Worm (Caenorhabditis elegans): ENCODE measurements around the gene ceh-7.
A peak's percentile ranks its signal among the peaks of the same experiment; 100 is the strongest.

ceh-7 gene

DNA sequence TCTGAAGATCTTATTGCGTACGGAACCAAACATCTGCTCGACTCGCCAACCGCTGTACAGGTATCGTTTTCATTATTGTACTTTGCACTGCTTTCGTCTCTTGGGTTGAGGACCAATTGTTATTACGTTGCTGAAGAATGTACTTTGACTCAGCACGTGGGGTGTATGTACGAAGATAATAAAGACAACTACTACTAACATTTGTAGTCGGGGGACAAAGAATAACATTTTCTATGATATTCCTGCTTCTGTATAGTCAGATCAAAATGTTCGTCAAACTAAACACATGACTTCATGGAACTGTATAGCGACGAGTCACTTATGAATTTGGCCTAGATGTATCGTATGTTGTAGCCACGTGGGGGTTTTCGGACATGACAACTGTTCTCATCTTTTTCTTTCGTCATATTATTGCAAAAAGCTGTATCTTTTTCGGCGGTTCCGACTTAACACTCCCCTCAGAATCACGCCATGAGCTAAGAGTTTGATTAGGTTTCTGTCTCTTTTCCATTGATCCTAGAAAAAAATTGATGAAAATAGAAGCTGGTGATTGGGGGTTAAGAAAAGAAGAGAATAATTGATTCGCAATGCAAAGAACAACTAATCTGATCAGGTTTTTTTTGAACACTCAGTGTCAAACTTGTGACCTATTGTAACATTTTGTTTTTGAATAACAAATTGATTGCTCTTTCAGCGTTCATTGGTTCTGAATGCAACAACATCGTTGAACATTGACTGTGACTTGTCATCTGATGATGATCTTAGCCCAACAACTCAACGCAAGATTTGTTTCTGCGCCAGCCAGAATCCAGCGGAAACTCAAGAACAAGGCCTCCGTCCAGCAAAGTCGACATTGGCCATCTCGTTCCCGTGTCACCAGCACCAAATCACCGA is 41.2 kb upstream of the ceh-7 start (continued):
- TF ChIP-seq daf-16 (GFP tag; optimal IDR thresholded peaks at IDR 0.05): no peak
- peak; percentile 31 for TF ChIP-seq daf-16 (tag; optimal IDR thresholded peaks at IDR 0.05)
- TF ChIP-seq mep-1 (tag; optimal IDR thresholded peaks at IDR 0.05): peak; percentile 11
- no peak for TF ChIP-seq unc-130 (GFP tag; optimal IDR thresholded peaks at IDR 0.05)
- TF ChIP-seq fkh-10 (GFP tag; optimal IDR thresholded peaks at IDR 0.05): no peak
- no peak for TF ChIP-seq aly-2 (tag; optimal IDR thresholded peaks at IDR 0.05)
- no peak for TF ChIP-seq fos-1 (tag; optimal IDR thresholded peaks at IDR 0.05)
- TF ChIP-seq F10B5.3 (tag; optimal IDR thresholded peaks at IDR 0.05): no peak
- peak; percentile 67 for TF ChIP-seq zfp-3 (GFP tag; conservative IDR thresholded peaks at IDR 0.05)
- no peak for TF ChIP-seq ZK337.2 (GFP tag; IDR thresholded peaks at IDR 0.05)
- no peak for TF ChIP-seq lin-15B (tag; optimal IDR thresholded peaks at IDR 0.05)
- TF ChIP-seq zfp-2 (tag; optimal IDR thresholded peaks at IDR 0.05): no peak
- no peak for TF ChIP-seq ceh-62 (tag; optimal IDR thresholded peaks at IDR 0.05)
- TF ChIP-seq madf-5 (GFP tag; IDR thresholded peaks at IDR 0.05): 0 out of 4 replicates have a peak, but pooled peaks of 1 of the 2 experiments have one; percentile 3
- TF ChIP-seq dve-1 (tag; optimal IDR thresholded peaks at IDR 0.05; ENCODE audit: insufficient read depth): peak; percentile 30
- no peak for TF ChIP-seq dmd-6 (GFP tag; IDR thresholded peaks at IDR 0.05)
- TF ChIP-seq dmd-9 (GFP tag; IDR thresholded peaks at IDR 0.05): no peak
- TF ChIP-seq Y48G9A.11 (GFP tag; IDR thresholded peaks at IDR 0.05): no peak; the same call in 1 of the 2 replicates
- peak; percentile 14 for TF ChIP-seq nhr-77 (tag; optimal IDR thresholded peaks at IDR 0.05)
- TF ChIP-seq snpc-1.2 (GFP tag; IDR thresholded peaks at IDR 0.05): no peak
- TF ChIP-seq F37D6.2 (tag; optimal IDR thresholded peaks at IDR 0.05): no peak
- no peak for TF ChIP-seq Y5F2A.4 (GFP tag; optimal IDR thresholded peaks at IDR 0.05)
- TF ChIP-seq mdl-1 (tag; optimal IDR thresholded peaks at IDR 0.05): peak; percentile 62 to 68
- no peak for TF ChIP-seq set-16 (GFP tag; IDR thresholded peaks at IDR 0.05)
- no peak for TF ChIP-seq zag-1 (tag; optimal IDR thresholded peaks at IDR 0.05)
- TF ChIP-seq F49E8.2 (tag; optimal IDR thresholded peaks at IDR 0.05; ENCODE audit: borderline replicate concordance): no peak

DNA sequence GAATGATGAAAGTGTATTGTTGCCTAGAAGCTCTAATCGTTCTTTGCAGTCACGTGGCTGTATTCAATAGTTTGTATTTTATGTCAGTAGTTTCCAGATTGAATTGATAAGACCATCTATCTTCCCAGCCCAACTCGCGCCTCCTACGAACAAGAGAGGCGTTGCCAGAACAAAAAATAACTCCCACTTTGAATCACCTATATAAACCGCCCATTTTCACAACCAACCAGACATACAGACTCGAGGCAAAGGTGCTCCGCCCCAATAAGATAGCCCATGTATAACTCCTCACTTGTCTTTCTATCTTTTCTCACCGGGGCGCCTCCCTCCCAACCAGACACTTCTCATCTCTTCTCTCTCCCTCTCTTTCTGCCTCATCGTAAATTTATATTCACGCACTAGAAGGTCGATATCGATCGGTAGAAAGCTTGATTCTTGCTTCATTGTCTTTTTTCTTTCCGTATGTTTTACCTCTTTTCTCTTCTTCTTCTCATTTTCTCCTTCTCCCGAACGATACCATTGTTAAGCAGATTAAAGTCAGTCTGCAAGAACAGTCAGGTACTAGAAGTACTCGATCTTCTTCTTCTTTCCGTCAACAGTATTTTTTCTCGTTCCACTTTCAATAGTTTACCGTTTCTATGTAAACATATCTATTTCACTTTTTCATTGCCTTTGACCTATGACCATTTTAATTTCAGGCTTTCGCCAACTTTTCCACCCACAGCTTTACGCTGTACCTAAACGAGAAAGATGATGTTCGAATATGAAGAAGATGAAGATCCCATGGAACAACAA is 39.9 kb upstream of the ceh-7 start, which contains the start of gene mak-1:
mak-1 (plus strand) TSS at position 693 of the 795 bp plus-strand sequence.
- TF ChIP-seq F44E2.7 (GFP tag; IDR thresholded peaks at IDR 0.05) (no peak), aly-2 (tag; optimal IDR thresholded peaks at IDR 0.05) (no peak), nhr-76 (tag; optimal IDR thresholded peaks at IDR 0.05) (no peak), fos-1 (tag; optimal IDR thresholded peaks at IDR 0.05) (no peak), D1046.2 (GFP tag; IDR thresholded peaks at IDR 0.05) (no peak), nhr-102 (tag; optimal IDR thresholded peaks at IDR 0.05) (peak; percentile 51), nhr-28 (tag; optimal IDR thresholded peaks at IDR 0.05) (peak; percentile 96), pha-4 (GFP tag; IDR thresholded peaks at IDR 0.05) (no peak), pha-4 (tag; optimal IDR thresholded peaks at IDR 0.05) (no peak), T26A8.4 (GFP tag; IDR thresholded peaks at IDR 0.05) (peak; percentile 43; the same call in 1 of the 2 replicates), dmd-9 (GFP tag; IDR thresholded peaks at IDR 0.05) (no peak), Y48G9A.11 (GFP tag; IDR thresholded peaks at IDR 0.05) (peak; percentile 30; the same call in 1 of the 2 replicates), gei-8 (GFP tag; optimal IDR thresholded peaks at IDR 0.05) (no peak), nhr-25 (tag; optimal IDR thresholded peaks at IDR 0.05; ENCODE audit: borderline replicate concordance, insufficient read depth) (no peak), Y5F2A.4 (GFP tag; optimal IDR thresholded peaks at IDR 0.05) (no peak), R02D3.7 (tag; optimal IDR thresholded peaks at IDR 0.05) (no peak), zip-2 (tag; optimal IDR thresholded peaks at IDR 0.05) (no peak), lin-29 (GFP tag; IDR thresholded peaks at IDR 0.05) (no peak), pqm-1 (tag; optimal IDR thresholded peaks at IDR 0.05) (peak; percentile 37), F49E8.2 (tag; optimal IDR thresholded peaks at IDR 0.05; ENCODE audit: borderline replicate concordance) (no peak), ama-1 (optimal IDR thresholded peaks at IDR 0.05) (peak; percentile 94), nhr-77 (tag; optimal IDR thresholded peaks at IDR 0.05) (no peak), mep-1 (tag; optimal IDR thresholded peaks at IDR 0.05) (no peak), mdl-1 (tag; optimal IDR thresholded peaks at IDR 0.05) (peak; percentile 27 to 88), lin-13 (GFP tag; optimal IDR thresholded peaks at IDR 0.05) (no peak), nhr-41 (GFP tag; IDR thresholded peaks at IDR 0.05) (no peak), zag-1 (tag; optimal IDR thresholded peaks at IDR 0.05) (no peak), snpc-1.2 (GFP tag; IDR thresholded peaks at IDR 0.05) (no peak), hlh-11 (tag; optimal IDR thresholded peaks at IDR 0.05) (peak; percentile 74), hif-1 (tag; optimal IDR thresholded peaks at IDR 0.05) (peak in 1 of 2 experiments; percentile 45), dmd-6 (GFP tag; IDR thresholded peaks at IDR 0.05) (peak; percentile 52; the same call in 1 of the 2 replicates)
